Fruit fly (Drosophila melanogaster): ENCODE results near the gene beat-VII.

Gene beat-VII

dm6 chr3R:26633010-26633409, 48.8 kb downstream of the beat-VII start:
- TF ChIP-seq dac (GFP tag; optimal IDR thresholded peaks at IDR 0.05): no peak
- TF ChIP-seq Ets96B (tag; optimal IDR thresholded peaks at IDR 0.05): no peak
- no peak for TF ChIP-seq Sox15 (GFP tag; optimal IDR thresholded peaks at IDR 0.05)
- TF ChIP-seq acj6 (GFP tag; optimal IDR thresholded peaks at IDR 0.05): no peak
- TF ChIP-seq CG9139 (GFP tag; optimal IDR thresholded peaks at IDR 0.05): no peak
- no peak for TF ChIP-seq fd85E (GFP tag; optimal IDR thresholded peaks at IDR 0.05)
- TF ChIP-seq Hr39 (GFP tag; optimal IDR thresholded peaks at IDR 0.05): no peak
- TF ChIP-seq fd59A (GFP tag; optimal IDR thresholded peaks at IDR 0.05): no peak
- TF ChIP-seq CG8119 (GFP tag; IDR thresholded peaks at IDR 0.05): no peak
- no peak for TF ChIP-seq Sox14 (GFP tag; optimal IDR thresholded peaks at IDR 0.05)
- no peak for TF ChIP-seq svp (GFP tag)
- TF ChIP-seq CG3032 (tag; optimal IDR thresholded peaks at IDR 0.05): no peak
- TF ChIP-seq Lpt (GFP tag; optimal IDR thresholded peaks at IDR 0.05): no peak
- no peak for TF ChIP-seq esn (GFP tag; optimal IDR thresholded peaks at IDR 0.05)
- TF ChIP-seq salr (GFP tag; optimal IDR thresholded peaks at IDR 0.05): no peak
- no peak for TF ChIP-seq Eip78C (GFP tag)

dm6 chr3R:26631334-26631919, 50.3 kb downstream of the beat-VII start, which contains the start of gene TwdlN:
TwdlN (plus strand) TSS chr3R:26631869.
- no peak for TF ChIP-seq Eip78C (GFP tag)
- no peak for TF ChIP-seq spab (GFP tag; optimal IDR thresholded peaks at IDR 0.05)
- TF ChIP-seq vri (GFP tag; optimal IDR thresholded peaks at IDR 0.05): no peak
- no peak for TF ChIP-seq Ets21C (GFP tag; optimal IDR thresholded peaks at IDR 0.05)
- no peak for TF ChIP-seq CG3032 (tag; optimal IDR thresholded peaks at IDR 0.05)
- TF ChIP-seq Sox15 (GFP tag; optimal IDR thresholded peaks at IDR 0.05): no peak
- TF ChIP-seq CG1621 (tag; optimal IDR thresholded peaks at IDR 0.05): no peak
- no peak for TF ChIP-seq CG15336 (GFP tag; IDR thresholded peaks at IDR 0.05)
- TF ChIP-seq net (GFP tag; optimal IDR thresholded peaks at IDR 0.05): no peak
- no peak for TF ChIP-seq CG8319 (GFP tag; optimal IDR thresholded peaks at IDR 0.05)
- no peak for TF ChIP-seq Sox14 (GFP tag; optimal IDR thresholded peaks at IDR 0.05)
- no peak for TF ChIP-seq Hr38 (GFP tag; optimal IDR thresholded peaks at IDR 0.05)
- TF ChIP-seq pdm3 (GFP tag; optimal IDR thresholded peaks at IDR 0.05): no peak
- TF ChIP-seq fd85E (GFP tag; optimal IDR thresholded peaks at IDR 0.05): no peak

DNA sequence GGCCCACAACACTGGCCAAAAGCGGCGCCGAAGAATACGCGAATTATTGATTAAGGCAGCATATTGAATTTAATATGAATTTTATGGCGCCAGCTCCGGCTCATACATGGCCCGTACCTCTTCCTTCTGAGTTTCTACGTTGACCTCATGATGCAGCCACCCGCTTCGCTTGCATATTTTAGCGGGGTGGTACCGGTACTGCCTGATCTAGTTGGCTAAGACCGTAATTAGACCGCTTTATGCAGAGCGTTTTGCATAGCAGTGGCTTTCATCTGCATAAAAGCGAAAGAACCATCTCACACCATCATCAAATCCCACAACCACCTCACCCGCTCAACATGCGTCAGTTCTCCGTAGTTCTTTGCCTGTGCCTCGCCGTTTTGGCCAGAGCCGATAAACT, 52.1 kb downstream of the beat-VII start, which contains the start of gene TwdlJ:
Gene TwdlJ, plus strand, starts transcription at position 301 of the 400 bp plus-strand sequence.
- TF ChIP-seq Hr39 (GFP tag; optimal IDR thresholded peaks at IDR 0.05) (no peak), Sox102F (GFP tag; optimal IDR thresholded peaks at IDR 0.05) (no peak), CG31627 (GFP tag; optimal IDR thresholded peaks at IDR 0.05) (no peak), CG6808 (GFP tag; optimal IDR thresholded peaks at IDR 0.05) (no peak), ss (GFP tag; optimal IDR thresholded peaks at IDR 0.05) (no peak), lz (GFP tag; optimal IDR thresholded peaks at IDR 0.05) (no peak), Eip78C (GFP tag) (no peak), CG15336 (GFP tag; IDR thresholded peaks at IDR 0.05) (no peak), achi (GFP tag; optimal IDR thresholded peaks at IDR 0.05) (no peak), CG10669 (GFP tag; optimal IDR thresholded peaks at IDR 0.05) (no peak), fd59A (GFP tag; optimal IDR thresholded peaks at IDR 0.05) (no peak)

DNA sequence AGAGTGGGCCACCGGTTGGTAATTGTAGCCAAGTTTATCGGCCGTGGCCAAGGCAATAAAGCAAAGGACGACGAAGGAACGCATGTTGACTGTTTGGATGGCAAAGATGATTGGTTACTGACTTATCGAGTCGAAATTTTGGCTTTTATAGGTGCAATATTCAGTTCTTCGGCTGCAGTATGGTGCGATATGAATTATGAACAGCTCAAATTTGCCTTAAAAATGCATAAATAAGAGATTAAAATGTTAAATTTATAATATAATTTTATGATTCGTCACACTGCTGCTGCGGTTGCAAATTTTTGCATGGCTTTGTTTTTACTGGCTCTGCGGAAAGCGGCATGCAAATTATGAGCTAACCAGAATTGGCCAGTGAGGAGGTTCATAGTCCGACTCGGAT, 53.1 kb downstream of the beat-VII start, which contains the start of gene TwdlK:
Gene TwdlK, minus strand, starts transcription at position 101 of the 400 bp plus-strand sequence.
- TF ChIP-seq Sox14 (GFP tag; optimal IDR thresholded peaks at IDR 0.05): no peak
- no peak for TF ChIP-seq CG16779 (tag; optimal IDR thresholded peaks at IDR 0.05)
- no peak for TF ChIP-seq Sox102F (GFP tag; optimal IDR thresholded peaks at IDR 0.05)
- TF ChIP-seq Lpt (GFP tag; optimal IDR thresholded peaks at IDR 0.05): no peak
- no peak for TF ChIP-seq svp (GFP tag)
- TF ChIP-seq OdsH (GFP tag; optimal IDR thresholded peaks at IDR 0.05): no peak
- no peak for TF ChIP-seq CG8632 (GFP tag; optimal IDR thresholded peaks at IDR 0.05)

All from whole organism, prepupa.